Fruit fly (Drosophila melanogaster) whole organism, embryonic: ENCODE data around the gene St2.
A peak's percentile ranks its signal among the peaks of the same experiment; 100 is the strongest.

Experiments
- Asciz ChIP-seq: fragments of 200-800 bp; sonication (Bioruptor generic); optimal IDR thresholded peaks from 2 replicates; lab custom pipeline; 2017; ENCODE audit warnings: missing biosample characterization, mild to moderate bottlenecking, missing genetic modification characterization, missing genetic modification reagents
- CG10654 ChIP-seq: fragments of 200-800 bp; sonication (Bioruptor generic); optimal IDR thresholded peaks from 2 replicates; lab custom pipeline; 2016; ENCODE audit warnings: missing biosample characterization, missing genetic modification characterization
- CG11456 ChIP-seq: fragments of 200-800 bp; sonication (Bioruptor generic); IDR thresholded peaks from 3 replicates; pipeline ENCODE4 v1.3.6; 2022; ENCODE audit warnings: missing biosample characterization, missing genetic modification characterization
- CG1233 ChIP-seq: fragments of 200-800 bp; sonication (Bioruptor generic); optimal IDR thresholded peaks from 4 replicates; lab custom pipeline; 2018; ENCODE audit warnings: missing biosample characterization, mild to moderate bottlenecking, missing genetic modification characterization
- CG17361 ChIP-seq: fragments of 200-800 bp; sonication (Bioruptor generic); IDR thresholded peaks from 3 replicates; pipeline ENCODE4 v1.3.6; 2022; ENCODE audit warnings: missing biosample characterization, missing genetic modification characterization
- CG18262 ChIP-seq: fragments of 200-800 bp; optimal IDR thresholded peaks from 3 replicates; lab custom pipeline; 2019; ENCODE audit warnings: missing biosample characterization, mild to moderate bottlenecking, missing genetic modification characterization, moderate library complexity
- CG2116 ChIP-seq: fragments of 200-800 bp; sonication (Bioruptor generic); optimal IDR thresholded peaks from 3 replicates; lab custom pipeline; 2018; ENCODE audit warnings: missing biosample characterization, mild to moderate bottlenecking, missing genetic modification characterization
- CG2875 ChIP-seq: fragments of 200-800 bp; sonication (Bioruptor generic); optimal IDR thresholded peaks from 2 replicates; lab custom pipeline; 2017; ENCODE audit warnings: missing biosample characterization, mild to moderate bottlenecking, missing genetic modification characterization, missing genetic modification reagents
- CG32532 ChIP-seq: fragments of 200-800 bp; sonication (Bioruptor generic); IDR thresholded peaks from 2 replicates; pipeline ENCODE4 v1.3.6; 2022; ENCODE audit warnings: missing biosample characterization, missing genetic modification characterization
- CG32767 ChIP-seq: fragments of 200-800 bp; sonication (Bioruptor generic); IDR thresholded peaks from 2 replicates; pipeline ENCODE4 v1.3.6; 2022; ENCODE audit warnings: missing biosample characterization, missing genetic modification characterization
- CG3838 ChIP-seq: fragments of 200-800 bp; sonication (Bioruptor generic); optimal IDR thresholded peaks from 3 replicates; lab custom pipeline; 2016; ENCODE audit warnings: missing biosample characterization, missing genetic modification characterization
- CG4404 ChIP-seq: fragments of 200-800 bp; sonication (Bioruptor generic); IDR thresholded peaks from 2 replicates; pipeline ENCODE4 v1.3.6; 2022; ENCODE audit warnings: missing biosample characterization, missing genetic modification characterization
- CG4820 ChIP-seq: fragments of 200-800 bp; sonication (Bioruptor generic); optimal IDR thresholded peaks from 3 replicates; lab custom pipeline; 2016; ENCODE audit warnings: missing biosample characterization, missing genetic modification characterization
- CG7271 ChIP-seq: fragments of 200-800 bp; sonication (Bioruptor generic); optimal IDR thresholded peaks from 2 replicates; lab custom pipeline; 2018; ENCODE audit warnings: missing biosample characterization, mild to moderate bottlenecking, missing genetic modification characterization, moderate library complexity
- CG7928 ChIP-seq: fragments of 200-800 bp; sonication (Bioruptor generic); optimal IDR thresholded peaks from 2 replicates; lab custom pipeline; 2017; ENCODE audit warnings: missing biosample characterization, mild to moderate bottlenecking, missing genetic modification characterization
- CG8388 ChIP-seq: fragments of 200-800 bp; sonication (Bioruptor generic); optimal IDR thresholded peaks from 2 replicates; lab custom pipeline; 2019; ENCODE audit warnings: missing biosample characterization, mild to moderate bottlenecking, missing genetic modification characterization, moderate library complexity
- CG9437 ChIP-seq: fragments of 200-800 bp; sonication (Bioruptor generic); optimal IDR thresholded peaks from 2 replicates; lab custom pipeline; 2018; ENCODE audit warnings: missing biosample characterization, mild to moderate bottlenecking, missing genetic modification characterization
- CG9727 ChIP-seq: fragments of 200-800 bp; sonication (Bioruptor generic); optimal IDR thresholded peaks from 3 replicates; lab custom pipeline; 2017; ENCODE audit warnings: missing biosample characterization, mild to moderate bottlenecking, missing genetic modification characterization
- CTCF ChIP-seq: fragments of 200-800 bp; sonication (Bioruptor generic); optimal IDR thresholded peaks from 2 replicates; lab custom pipeline; 2017; ENCODE audit warnings: missing biosample characterization, mild to moderate bottlenecking, missing genetic modification characterization, moderate library complexity
- D19B ChIP-seq: fragments of 200-800 bp; sonication (Bioruptor generic); optimal IDR thresholded peaks from 2 replicates; lab custom pipeline; 2017; ENCODE audit warnings: missing biosample characterization, mild to moderate bottlenecking, missing genetic modification characterization
- Dip3 ChIP-seq: fragments of 200-800 bp; sonication (Bioruptor generic); optimal IDR thresholded peaks from 3 replicates; lab custom pipeline; 2016; ENCODE audit warnings: missing biosample characterization, missing genetic modification characterization
- Dref ChIP-seq: fragments of 200-800 bp; sonication (Bioruptor generic); IDR thresholded peaks from 2 replicates; pipeline ENCODE4 v1.3.6; 2022; ENCODE audit warnings: missing biosample characterization, missing genetic modification characterization
- Ets65A ChIP-seq: fragments of 200-800 bp; sonication (Bioruptor generic); peaks from one replicate; lab custom pipeline; 2016; ENCODE audit warnings: missing biosample characterization, missing genetic modification characterization
- Hey ChIP-seq: fragments of 200-800 bp; sonication (Bioruptor generic); optimal IDR thresholded peaks from 3 replicates; lab custom pipeline; 2018; ENCODE audit warnings: missing biosample characterization, mild to moderate bottlenecking, missing genetic modification characterization
- Hsf ChIP-seq: fragments of 200-800 bp; sonication (Bioruptor generic); optimal IDR thresholded peaks from 3 replicates; lab custom pipeline; 2016; ENCODE audit warnings: missing biosample characterization, missing genetic modification characterization
- Jarid2 ChIP-seq: fragments of 200-800 bp; sonication (Bioruptor generic); optimal IDR thresholded peaks from 3 replicates; lab custom pipeline; 2017; ENCODE audit warnings: mild to moderate bottlenecking, missing biosample characterization, missing genetic modification reagents, missing genetic modification characterization
- Myb ChIP-seq: fragments of 200-800 bp; sonication (Bioruptor generic); optimal IDR thresholded peaks from 2 replicates; lab custom pipeline; 2016; ENCODE audit warnings: missing biosample characterization, missing genetic modification characterization
- NFAT ChIP-seq: fragments of 200-800 bp; sonication (Bioruptor generic); IDR thresholded peaks from 2 replicates; pipeline ENCODE4 v1.3.6; 2022; ENCODE audit warnings: missing biosample characterization, missing genetic modification characterization
- NK7.1 ChIP-seq: fragments of 200-800 bp; sonication (Bioruptor generic); optimal IDR thresholded peaks from 3 replicates; lab custom pipeline; 2016; ENCODE audit warnings: missing biosample characterization, missing genetic modification characterization
- Poxn ChIP-seq: fragments of 200-800 bp; sonication (Bioruptor generic); IDR thresholded peaks from 2 replicates; pipeline ENCODE4 v1.3.6; 2022; ENCODE audit warnings: missing biosample characterization, missing genetic modification characterization
- Sin3A ChIP-seq: fragments of >200 bp; optimal IDR thresholded peaks from 2 replicates; lab custom pipeline; 2018
- Stat92E ChIP-seq, 3 experiments: fragments of >200 bp in 2 of 3; fragments of 200-800 bp in 1 of 3; sonication (Bioruptor generic) in 1 of 3; optimal IDR thresholded peaks; 2 replicates each; lab custom pipeline; 2017 to 2019; ENCODE audit warnings: missing biosample characterization in 3 of 3, missing genetic modification characterization in 3 of 3, mild to moderate bottlenecking in 1 of 3, moderate library complexity in 1 of 3
- bbx ChIP-seq: fragments of 200-800 bp; sonication (Bioruptor generic); IDR thresholded peaks from 2 replicates; pipeline ENCODE4 v1.3.6; 2022; ENCODE audit warnings: missing biosample characterization, missing genetic modification characterization; ENCODE audit not compliant: partially characterized antibody
- bowl ChIP-seq: fragments of 200-800 bp; sonication (Bioruptor generic); IDR thresholded peaks from 2 replicates; pipeline ENCODE4 v1.3.6; 2022; ENCODE audit warnings: missing biosample characterization, missing genetic modification characterization
- cad ChIP-seq: fragments of >200 bp; optimal IDR thresholded peaks from 2 replicates; lab custom pipeline; 2017; ENCODE audit warnings: missing biosample characterization, missing genetic modification characterization
- caup ChIP-seq: fragments of 200-800 bp; sonication (Bioruptor generic); optimal IDR thresholded peaks from 3 replicates; lab custom pipeline; 2017; ENCODE audit warnings: missing biosample characterization, mild to moderate bottlenecking, missing genetic modification characterization, moderate library complexity; ENCODE audit not compliant: severe bottlenecking
- da ChIP-seq: fragments of 200-800 bp; sonication (Bioruptor generic); optimal IDR thresholded peaks from 2 replicates; lab custom pipeline; 2016; ENCODE audit warnings: missing biosample characterization, missing genetic modification characterization
- eve ChIP-seq, 2 experiments: fragments of >200 bp; optimal IDR thresholded peaks; 2 replicates each; lab custom pipeline; 2017; ENCODE audit warnings: missing biosample characterization in 2 of 2, missing genetic modification characterization in 2 of 2
- ftz-f1 ChIP-seq: fragments of 200-800 bp; sonication (Bioruptor generic); optimal IDR thresholded peaks from 2 replicates; lab custom pipeline; 2016; ENCODE audit warnings: missing biosample characterization, missing genetic modification characterization
- gce ChIP-seq: fragments of 200-800 bp; sonication (Bioruptor generic); IDR thresholded peaks from 3 replicates; pipeline ENCODE4 v1.3.6; 2022; ENCODE audit warnings: missing biosample characterization, missing genetic modification characterization
- gcm ChIP-seq: fragments of 200-800 bp; sonication (Bioruptor generic); optimal IDR thresholded peaks from 2 replicates; lab custom pipeline; 2019; ENCODE audit warnings: missing biosample characterization, mild to moderate bottlenecking, missing genetic modification characterization, moderate library complexity
- lov ChIP-seq, 2 experiments: fragments of 200-800 bp in 1 of 2; fragments of >200 bp in 1 of 2; sonication (Bioruptor generic) in 1 of 2; IDR thresholded peaks in 1 of 2; optimal IDR thresholded peaks in 1 of 2; 2 replicates in 1 of 2; 3 replicates in 1 of 2; pipeline versions ENCODE4 v1.3.6 to Lab custom; 2017 to 2022; ENCODE audit warnings: missing biosample characterization in 1 of 2, missing genetic modification characterization in 1 of 2
- peb ChIP-seq: fragments of 200-800 bp; sonication (Bioruptor generic); IDR thresholded peaks from 2 replicates; pipeline ENCODE4 v1.3.6; 2022; ENCODE audit warnings: missing biosample characterization, missing genetic modification characterization
- pfk ChIP-seq: fragments of 200-800 bp; sonication (Bioruptor generic); optimal IDR thresholded peaks from 2 replicates; lab custom pipeline; 2018; ENCODE audit warnings: missing biosample characterization, mild to moderate bottlenecking, missing genetic modification characterization, moderate library complexity
- ro ChIP-seq: fragments of 200-800 bp; sonication (Bioruptor generic); IDR thresholded peaks from 2 replicates; pipeline ENCODE4 v1.3.6; 2022; ENCODE audit warnings: missing biosample characterization, missing genetic modification characterization
- row ChIP-seq: fragments of 200-800 bp; sonication (Bioruptor generic); IDR thresholded peaks from 3 replicates; pipeline ENCODE4 v1.3.6; 2022; ENCODE audit warnings: missing biosample characterization, missing genetic modification characterization
- sim ChIP-seq: fragments of 200-800 bp; sonication (Bioruptor generic); IDR thresholded peaks from 2 replicates; pipeline ENCODE4 v1.3.6; 2022; ENCODE audit warnings: missing biosample characterization, missing genetic modification characterization
- slbo ChIP-seq: fragments of 200-800 bp; sonication (Bioruptor generic); IDR thresholded peaks from 2 replicates; pipeline ENCODE4 v1.3.6; 2022; ENCODE audit warnings: missing biosample characterization, missing genetic modification characterization
- sob ChIP-seq: fragments of 200-800 bp; sonication (Bioruptor generic); IDR thresholded peaks from 2 replicates; pipeline ENCODE4 v1.3.6; 2022; ENCODE audit warnings: missing biosample characterization, missing genetic modification characterization
- sqz ChIP-seq: fragments of 200-800 bp; sonication (Bioruptor generic); optimal IDR thresholded peaks from 3 replicates; lab custom pipeline; 2018; ENCODE audit warnings: missing biosample characterization, mild to moderate bottlenecking, missing genetic modification characterization
- sr ChIP-seq: fragments of 200-800 bp; sonication (Bioruptor generic); IDR thresholded peaks from 3 replicates; pipeline ENCODE4 v1.3.6; 2022; ENCODE audit warnings: missing biosample characterization, missing genetic modification characterization
- tin ChIP-seq: fragments of 200-800 bp; sonication (Bioruptor generic); optimal IDR thresholded peaks from 3 replicates; lab custom pipeline; 2016; ENCODE audit warnings: missing biosample characterization, missing genetic modification characterization
- unpg ChIP-seq: fragments of 200-800 bp; sonication (Bioruptor generic); optimal IDR thresholded peaks from 3 replicates; lab custom pipeline; 2018; ENCODE audit warnings: missing biosample characterization, mild to moderate bottlenecking, missing genetic modification characterization, moderate library complexity

St2 gene

DNA sequence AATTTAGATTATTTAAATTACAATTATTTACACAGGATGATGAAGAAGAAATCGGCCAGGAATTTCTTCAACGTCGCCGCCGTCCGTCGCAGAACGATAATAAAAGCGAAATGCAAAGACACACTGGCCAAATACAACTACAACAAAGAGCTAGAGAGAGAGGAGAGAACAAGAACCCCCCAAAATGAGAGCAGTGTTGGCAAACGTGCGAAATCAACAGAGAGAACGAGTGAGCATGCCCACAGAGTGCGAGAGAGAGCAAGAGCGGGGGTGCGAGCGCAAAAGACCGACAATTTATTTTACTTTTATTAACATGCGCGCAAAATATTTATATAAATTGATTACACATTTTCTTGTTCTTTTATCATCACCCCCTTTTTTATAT is 14.8 kb upstream of the St2 start (continued):
- no peak for TF ChIP-seq Sin3A (lab: Kevin White, UChicago)
- TF ChIP-seq CG3838 (GFP tag; lab: Kevin White, UChicago), result no peak
- TF ChIP-seq Hey, result no peak
- TF ChIP-seq caup (GFP tag; lab: Kevin White, UChicago), result peak; percentile 44
- TF ChIP-seq bbx, result no peak
- no peak for TF ChIP-seq CG7271
- TF ChIP-seq CG11456 (GFP tag; lab: Robert Waterston, UW), result no peak
- no peak for TF ChIP-seq Asciz (GFP tag; lab: Kevin White, UChicago)
- no peak for TF ChIP-seq Stat92E (GFP tag; optimal IDR thresholded peaks at IDR 0.05; lab: Kevin White, UChicago)
- TF ChIP-seq CG4404, result no peak
- TF ChIP-seq Jarid2 (GFP tag; lab: Kevin White, UChicago), result no peak
- peak; percentile 2 for TF ChIP-seq tin (GFP tag; lab: Kevin White, UChicago)
- TF ChIP-seq Ets65A (GFP tag; lab: Kevin White, UChicago), result peak; percentile 76
- TF ChIP-seq lov (optimal IDR thresholded peaks at IDR 0.05; lab: Kevin White, UChicago), result no peak
- 0 out of 3 replicates have a peak, but pooled peaks have one; percentile 27 for TF ChIP-seq lov (GFP tag; IDR thresholded peaks at IDR 0.05; lab: Robert Waterston, UW)
- TF ChIP-seq CG8388 (GFP tag; lab: Kevin White, UChicago), result no peak
- no peak for TF ChIP-seq bowl (GFP tag; lab: Robert Waterston, UW)
- TF ChIP-seq CG32532 (GFP tag; lab: Robert Waterston, UW), result peak; percentile 74
- TF ChIP-seq CG17361 (GFP tag; lab: Robert Waterston, UW), result no peak
- TF ChIP-seq Dip3 (GFP tag; lab: Kevin White, UChicago), result no peak
- TF ChIP-seq CG1233 (GFP tag; lab: Kevin White, UChicago), result no peak
- TF ChIP-seq sob (GFP tag; lab: Robert Waterston, UW), result peak; percentile 23; the same call in 1 of the 2 replicates
- no peak for TF ChIP-seq NK7.1 (GFP tag; lab: Kevin White, UChicago)
- TF ChIP-seq CG4820, result no peak
- no peak for TF ChIP-seq unpg (GFP tag; lab: Kevin White, UChicago)
- no peak for TF ChIP-seq CG18262 (tag; lab: Kevin White, UChicago)
- no peak for TF ChIP-seq D19B (GFP tag; lab: Kevin White, UChicago)
- TF ChIP-seq slbo (GFP tag; lab: Robert Waterston, UW), result no peak
- no peak for TF ChIP-seq CG9437 (GFP tag; lab: Kevin White, UChicago)
- TF ChIP-seq CG2875, result no peak
- TF ChIP-seq Poxn (GFP tag; lab: Robert Waterston, UW), result no peak
- no peak; the same call in 1 of the 2 replicates for TF ChIP-seq NFAT (GFP tag; lab: Robert Waterston, UW)
- no peak for TF ChIP-seq gce (GFP tag; lab: Robert Waterston, UW)
- no peak for TF ChIP-seq da (GFP tag; lab: Kevin White, UChicago)
- TF ChIP-seq sqz (GFP tag; lab: Kevin White, UChicago), result no peak
- no peak for TF ChIP-seq ftz-f1 (GFP tag; lab: Kevin White, UChicago)
- no peak for TF ChIP-seq Hsf (GFP tag; lab: Kevin White, UChicago)
- TF ChIP-seq sim (GFP tag; lab: Robert Waterston, UW), result 0 out of 2 replicates have a peak, but pooled peaks have one; percentile 22
- TF ChIP-seq eve (GFP tag; optimal IDR thresholded peaks at IDR 0.05; lab: Kevin White, UChicago), result no peak
- TF ChIP-seq CG2116 (GFP tag; lab: Kevin White, UChicago), result no peak
- TF ChIP-seq sr (GFP tag; lab: Robert Waterston, UW), result no peak
- no peak for TF ChIP-seq CG9727 (GFP tag; lab: Kevin White, UChicago)
- no peak for TF ChIP-seq peb (GFP tag; lab: Robert Waterston, UW)
- no peak for TF ChIP-seq cad (GFP tag; lab: Kevin White, UChicago)
- TF ChIP-seq ro (GFP tag; lab: Robert Waterston, UW), result no peak
- TF ChIP-seq Myb (GFP tag; lab: Kevin White, UChicago), result no peak
- peak; percentile 29; the same call in 1 of the 2 replicates for TF ChIP-seq CG32767 (GFP tag; lab: Robert Waterston, UW)
- no peak for TF ChIP-seq gcm (GFP tag; lab: Kevin White, UChicago)
- peak; percentile 7 for TF ChIP-seq CTCF
- TF ChIP-seq CG10654, result no peak
- no peak for TF ChIP-seq Dref
- TF ChIP-seq pfk (GFP tag; lab: Kevin White, UChicago), result peak; percentile 34
- no peak; the same call in 2 of the 3 replicates for TF ChIP-seq row (GFP tag; lab: Robert Waterston, UW)
- TF ChIP-seq CG7928, result no peak
